Worm (Caenorhabditis elegans): Measurements from ENCODE around the gene F22E12.3.

F22E12.3 gene

DNA sequence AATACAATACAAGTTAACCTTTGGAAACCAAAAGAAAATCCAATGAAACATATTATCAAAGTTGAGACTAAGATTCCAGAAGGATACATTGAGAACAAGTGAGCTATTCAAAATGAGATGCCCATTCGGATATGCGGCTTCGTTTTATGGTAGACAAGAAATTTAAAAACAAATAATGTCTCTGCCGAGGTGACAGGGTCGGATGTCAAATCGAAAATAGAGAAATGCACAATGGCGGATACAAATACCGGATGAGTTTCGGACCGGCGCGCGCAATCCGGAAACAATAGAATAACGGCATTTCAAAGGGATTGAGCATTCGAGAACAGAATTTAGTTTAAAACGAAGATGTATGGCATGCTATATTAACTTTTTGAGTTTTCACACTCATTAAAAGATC lies at the start of gene F22E12.3:
Gene F22E12.3, minus strand, starts transcription at position 101 of the 400 bp plus-strand sequence.
- TF ChIP-seq ztf-23 (GFP tag; IDR thresholded peaks at IDR 0.05), result no peak

- no peak for TF ChIP-seq ref-1 (GFP tag; conservative IDR thresholded peaks at IDR 0.05)
- no peak for TF ChIP-seq med-1 (GFP tag; optimal IDR thresholded peaks at IDR 0.05; ENCODE audit: insufficient read depth)
- no peak for TF ChIP-seq cog-1 (tag; optimal IDR thresholded peaks at IDR 0.05)
- TF ChIP-seq klf-2 (GFP tag; conservative IDR thresholded peaks at IDR 0.05), result no peak
- TF ChIP-seq flt-1 (GFP tag; IDR thresholded peaks at IDR 0.05), result no peak
These were observed 45.7 kb upstream of the F22E12.3 start, which contains the start of gene C35A5.6 for ce11 chrV:10508855-10509254. C35A5.6 (plus strand) TSS chrV:10509137.

DNA sequence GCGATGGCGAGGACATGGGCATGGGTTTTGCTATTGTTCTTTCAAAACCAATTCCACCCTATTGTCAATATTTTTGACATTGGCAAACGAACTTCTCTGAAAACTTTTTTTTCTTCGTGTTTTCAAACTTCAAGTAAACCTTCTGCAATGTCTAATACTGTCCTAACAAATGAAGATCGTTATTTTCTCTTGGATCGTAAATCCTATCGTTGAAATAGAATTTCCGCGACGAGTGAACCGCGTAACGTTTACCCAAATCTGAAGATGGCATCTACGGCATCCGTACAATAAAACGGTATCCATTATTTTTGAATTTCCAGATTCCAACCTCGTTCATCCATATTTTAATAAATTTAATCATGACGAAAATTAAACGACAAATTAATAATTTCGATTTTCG lies 42.4 kb upstream of the F22E12.3 start, which contains the start of gene C35A5.5:
Gene C35A5.5, plus strand, starts transcription at position 301 of the 400 bp plus-strand sequence.
- TF ChIP-seq tab-1 (GFP tag; IDR thresholded peaks at IDR 0.05) (no peak), flt-1 (GFP tag; IDR thresholded peaks at IDR 0.05) (no peak), klf-2 (GFP tag; conservative IDR thresholded peaks at IDR 0.05) (no peak), med-1 (GFP tag; optimal IDR thresholded peaks at IDR 0.05; ENCODE audit: insufficient read depth) (no peak), cog-1 (tag; optimal IDR thresholded peaks at IDR 0.05) (no peak), ztf-23 (GFP tag; IDR thresholded peaks at IDR 0.05) (no peak), ztf-29 (GFP tag; IDR thresholded peaks at IDR 0.05) (no peak), T22C8.4 (GFP tag; IDR thresholded peaks at IDR 0.05) (no peak), ref-1 (GFP tag; conservative IDR thresholded peaks at IDR 0.05) (no peak)

DNA sequence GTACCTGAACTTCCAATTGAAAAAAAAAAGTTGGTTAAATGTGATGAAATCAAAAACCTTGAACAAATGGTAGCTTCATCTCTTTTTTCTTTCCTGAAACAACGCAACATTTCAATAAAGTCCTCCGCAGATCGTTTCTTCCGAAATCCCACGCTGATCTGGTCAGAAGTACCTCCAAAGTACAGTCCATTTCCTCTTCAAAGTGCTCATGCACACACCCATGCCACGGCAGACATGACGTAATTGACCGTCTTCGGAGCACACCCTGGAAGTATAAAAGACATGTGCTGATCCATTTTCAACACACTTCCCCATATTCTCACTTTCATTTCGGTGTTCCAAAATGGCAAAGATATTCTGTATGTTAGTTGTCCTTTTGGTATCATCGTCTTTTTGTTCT lies 40.7 kb upstream of the F22E12.3 start, which contains the start of gene C35A5.10:
Gene C35A5.10, plus strand, starts transcription at position 301 of the 400 bp plus-strand sequence.
- TF ChIP-seq ref-1 (GFP tag; conservative IDR thresholded peaks at IDR 0.05) (no peak), cog-1 (tag; optimal IDR thresholded peaks at IDR 0.05) (no peak), T22C8.4 (GFP tag; IDR thresholded peaks at IDR 0.05) (no peak)

ce11 chrV:10503011-10503410 lies 39.8 kb upstream of the F22E12.3 start, which contains the start of gene C35A5.11:
C35A5.11 (minus strand) TSS chrV:10503111.
- no peak for TF ChIP-seq flt-1 (GFP tag; IDR thresholded peaks at IDR 0.05)
- no peak for TF ChIP-seq ztf-23 (GFP tag; IDR thresholded peaks at IDR 0.05)
- TF ChIP-seq ztf-29 (GFP tag; IDR thresholded peaks at IDR 0.05), result no peak
- no peak for TF ChIP-seq med-1 (GFP tag; optimal IDR thresholded peaks at IDR 0.05; ENCODE audit: insufficient read depth)
- no peak for TF ChIP-seq klf-2 (GFP tag; conservative IDR thresholded peaks at IDR 0.05)
- TF ChIP-seq cog-1 (tag; optimal IDR thresholded peaks at IDR 0.05), result no peak
- no peak for TF ChIP-seq tab-1 (GFP tag; IDR thresholded peaks at IDR 0.05)
- no peak for TF ChIP-seq ref-1 (GFP tag; conservative IDR thresholded peaks at IDR 0.05)
- no peak for TF ChIP-seq T22C8.4 (GFP tag; IDR thresholded peaks at IDR 0.05)

DNA sequence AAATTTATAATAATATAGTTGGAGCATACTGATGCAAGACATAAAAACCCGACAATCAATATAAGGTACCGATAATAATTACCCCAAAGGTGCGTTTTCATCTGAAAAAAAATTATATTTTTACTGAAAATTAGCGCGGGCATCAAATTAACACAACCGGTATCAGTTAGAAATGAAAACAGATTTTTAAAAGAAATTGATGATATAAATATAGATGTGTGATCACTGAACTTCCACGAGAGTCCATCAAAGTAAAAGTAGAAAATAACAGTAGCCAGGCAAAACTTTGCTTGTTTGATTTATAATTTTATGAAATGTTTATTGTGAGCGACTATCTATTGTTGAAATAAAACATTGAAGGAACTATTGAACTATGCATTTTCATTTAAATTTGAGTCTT lies 38.1 kb upstream of the F22E12.3 start, which contains the start of gene C35A5.3:
Gene C35A5.3, minus strand, starts transcription at position 101 of the 400 bp plus-strand sequence.
- TF ChIP-seq ref-1 (GFP tag; conservative IDR thresholded peaks at IDR 0.05) (no peak), T22C8.4 (GFP tag; IDR thresholded peaks at IDR 0.05) (no peak), ztf-29 (GFP tag; IDR thresholded peaks at IDR 0.05) (no peak), klf-2 (GFP tag; conservative IDR thresholded peaks at IDR 0.05) (no peak), med-1 (GFP tag; optimal IDR thresholded peaks at IDR 0.05; ENCODE audit: insufficient read depth) (no peak), ztf-23 (GFP tag; IDR thresholded peaks at IDR 0.05) (no peak), flt-1 (GFP tag; IDR thresholded peaks at IDR 0.05) (no peak), tab-1 (GFP tag; IDR thresholded peaks at IDR 0.05) (no peak), cog-1 (tag; optimal IDR thresholded peaks at IDR 0.05) (no peak)

DNA sequence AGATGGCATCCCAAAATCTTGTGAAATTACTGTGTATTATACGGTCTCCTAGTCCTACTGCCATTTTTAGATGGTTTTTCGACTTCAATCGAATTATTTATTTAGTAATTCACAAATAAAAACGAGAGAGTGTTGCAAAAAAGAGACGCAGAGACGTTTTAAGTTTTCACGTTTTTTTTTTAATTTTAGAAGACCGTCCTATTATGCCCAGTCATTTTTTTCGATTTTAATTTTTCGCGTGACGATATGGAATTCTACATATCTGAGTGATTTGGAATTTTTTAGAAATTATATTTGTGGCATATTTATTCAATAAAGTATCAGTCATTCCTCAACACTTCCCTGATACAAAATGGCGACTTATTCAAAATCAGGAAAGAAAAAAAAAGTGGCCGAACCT lies 33.6 kb upstream of the F22E12.3 start, which contains the start of gene C35A5.4:
Gene C35A5.4, plus strand, starts transcription at position 301 of the 400 bp plus-strand sequence.
- TF ChIP-seq tab-1 (GFP tag; IDR thresholded peaks at IDR 0.05) (no peak), cog-1 (tag; optimal IDR thresholded peaks at IDR 0.05) (no peak), med-1 (GFP tag; optimal IDR thresholded peaks at IDR 0.05; ENCODE audit: insufficient read depth) (no peak), klf-2 (GFP tag; conservative IDR thresholded peaks at IDR 0.05) (no peak)

- TF ChIP-seq cog-1 (tag; optimal IDR thresholded peaks at IDR 0.05), result no peak
- TF ChIP-seq ztf-23 (GFP tag; IDR thresholded peaks at IDR 0.05), result no peak
- no peak for TF ChIP-seq ztf-29 (GFP tag; IDR thresholded peaks at IDR 0.05)
- TF ChIP-seq med-1 (GFP tag; optimal IDR thresholded peaks at IDR 0.05; ENCODE audit: insufficient read depth), result no peak
- no peak for TF ChIP-seq klf-2 (GFP tag; conservative IDR thresholded peaks at IDR 0.05)
- TF ChIP-seq T22C8.4 (GFP tag; IDR thresholded peaks at IDR 0.05), result no peak
- TF ChIP-seq tab-1 (GFP tag; IDR thresholded peaks at IDR 0.05), result no peak
- no peak for TF ChIP-seq flt-1 (GFP tag; IDR thresholded peaks at IDR 0.05)
- TF ChIP-seq ref-1 (GFP tag; conservative IDR thresholded peaks at IDR 0.05), result no peak
These were observed 30.0 kb upstream of the F22E12.3 start, which contains the start of gene ugt-33 for ce11 chrV:10493150-10493549. ugt-33 (plus strand) TSS chrV:10493409.

DNA sequence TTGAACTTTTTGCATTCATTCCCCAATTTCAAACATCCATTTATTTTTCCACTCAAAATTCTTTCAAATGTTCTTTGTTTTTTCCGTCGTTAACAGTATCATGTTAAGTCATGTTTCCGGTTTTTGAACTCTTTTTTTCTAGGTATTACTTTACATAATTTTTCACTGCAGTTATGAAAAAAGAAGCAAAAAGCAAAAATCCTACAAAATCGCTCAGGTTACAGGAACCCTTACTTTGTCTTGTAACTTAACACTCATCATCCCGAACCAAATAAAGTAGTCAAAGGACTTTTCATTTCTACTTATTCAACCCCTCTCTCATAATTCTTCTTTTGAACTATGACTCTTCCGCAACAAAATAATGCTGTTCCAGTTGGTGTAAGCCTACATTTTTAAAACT lies 28.3 kb upstream of the F22E12.3 start, which contains the start of gene aqp-5:
Gene aqp-5, plus strand, starts transcription at position 301 of the 400 bp plus-strand sequence.
- TF ChIP-seq ztf-29 (GFP tag; IDR thresholded peaks at IDR 0.05) (no peak), klf-2 (GFP tag; conservative IDR thresholded peaks at IDR 0.05) (no peak), ztf-23 (GFP tag; IDR thresholded peaks at IDR 0.05) (no peak), T22C8.4 (GFP tag; IDR thresholded peaks at IDR 0.05) (no peak), cog-1 (tag; optimal IDR thresholded peaks at IDR 0.05) (no peak)

DNA sequence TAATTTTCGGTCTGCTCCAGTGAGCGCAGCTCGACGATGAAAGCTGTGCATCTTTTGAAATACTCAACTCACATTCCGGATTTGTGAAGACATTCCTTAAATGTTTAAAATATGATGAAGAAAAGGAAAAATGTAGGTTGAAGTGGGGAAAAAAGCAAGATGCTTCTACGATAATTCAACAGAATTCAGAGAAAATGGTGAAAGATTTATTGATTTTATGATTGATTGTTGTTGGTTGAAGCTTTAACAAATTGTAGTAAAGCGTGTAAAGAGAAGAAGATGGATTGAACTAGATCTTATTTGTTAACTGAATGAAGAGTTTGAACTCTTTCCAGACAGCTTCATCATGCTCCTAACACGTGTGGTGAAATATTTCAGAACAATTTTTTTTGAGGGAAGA lies 26.8 kb upstream of the F22E12.3 start, which contains the start of gene ncx-5:
Gene ncx-5, minus strand, starts transcription at position 101 of the 400 bp plus-strand sequence.
- TF ChIP-seq T22C8.4 (GFP tag; IDR thresholded peaks at IDR 0.05) (no peak), klf-2 (GFP tag; conservative IDR thresholded peaks at IDR 0.05) (no peak), cog-1 (tag; optimal IDR thresholded peaks at IDR 0.05) (no peak), flt-1 (GFP tag; IDR thresholded peaks at IDR 0.05) (no peak), tab-1 (GFP tag; IDR thresholded peaks at IDR 0.05) (no peak), ztf-29 (GFP tag; IDR thresholded peaks at IDR 0.05) (no peak), ref-1 (GFP tag; conservative IDR thresholded peaks at IDR 0.05) (no peak), ztf-23 (GFP tag; IDR thresholded peaks at IDR 0.05) (no peak), med-1 (GFP tag; optimal IDR thresholded peaks at IDR 0.05; ENCODE audit: insufficient read depth) (no peak)

All from whole organism, midembryonic.